Worm (Caenorhabditis elegans): ENCODE data around the gene C16D9.8.

Gene C16D9.8

DNA sequence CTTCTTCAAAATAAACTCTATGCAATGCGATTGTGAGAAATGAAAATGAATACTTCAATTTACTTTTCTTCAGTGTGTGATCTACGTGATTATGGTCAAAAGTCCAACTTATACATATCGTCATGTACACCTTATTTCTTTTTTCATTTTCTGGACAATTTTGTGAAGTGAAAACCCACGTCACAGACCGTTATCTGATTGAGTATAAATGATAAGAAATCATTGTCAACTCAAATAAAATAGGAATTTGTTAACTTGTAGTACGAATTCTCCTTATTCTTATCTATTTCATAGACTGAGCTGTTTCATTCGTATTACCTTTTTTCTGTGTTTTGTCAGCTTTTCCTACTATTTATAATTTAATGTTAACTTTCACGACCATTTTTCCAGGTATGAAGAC lies 8.6 kb upstream of the C16D9.8 start, which contains the start of gene asp-5:
Gene asp-5, plus strand, starts transcription at position 391 of the 400 bp plus-strand sequence.
- TF ChIP-seq flt-1 (GFP tag; IDR thresholded peaks at IDR 0.05) = no peak
- no peak for TF ChIP-seq med-1 (GFP tag; optimal IDR thresholded peaks at IDR 0.05; ENCODE audit: insufficient read depth)
- no peak for TF ChIP-seq ztf-29 (GFP tag; IDR thresholded peaks at IDR 0.05)
- no peak for TF ChIP-seq tab-1 (GFP tag; IDR thresholded peaks at IDR 0.05)
- no peak for TF ChIP-seq ztf-23 (GFP tag; IDR thresholded peaks at IDR 0.05)
- TF ChIP-seq klf-2 (GFP tag; conservative IDR thresholded peaks at IDR 0.05) = no peak
- no peak for TF ChIP-seq T22C8.4 (GFP tag; IDR thresholded peaks at IDR 0.05)
- no peak for TF ChIP-seq ref-1 (GFP tag; conservative IDR thresholded peaks at IDR 0.05)

DNA sequence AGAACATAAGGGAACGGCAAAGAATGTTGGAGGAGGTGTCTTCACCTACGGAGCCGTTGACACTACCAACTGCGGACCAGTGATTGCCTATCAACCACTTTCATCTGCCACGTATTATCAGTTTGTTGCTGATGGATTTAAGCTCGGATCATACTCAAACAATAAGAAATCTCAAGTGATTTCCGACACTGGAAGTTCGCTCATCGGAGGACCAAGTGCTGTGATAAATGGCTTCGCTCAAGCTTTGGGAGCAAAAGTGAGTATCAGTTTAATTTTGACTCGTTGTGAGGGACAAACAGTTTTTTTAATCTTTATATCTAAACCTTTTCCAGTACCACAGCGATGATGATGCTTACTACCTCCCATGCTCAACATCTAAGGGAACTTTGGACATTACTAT lies 8.0 kb upstream of the C16D9.8 start:
- TF ChIP-seq med-1 (GFP tag; optimal IDR thresholded peaks at IDR 0.05; ENCODE audit: insufficient read depth) (no peak), ref-1 (GFP tag; conservative IDR thresholded peaks at IDR 0.05) (no peak), cog-1 (tag; optimal IDR thresholded peaks at IDR 0.05) (no peak), ztf-29 (GFP tag; IDR thresholded peaks at IDR 0.05) (no peak), ztf-23 (GFP tag; IDR thresholded peaks at IDR 0.05) (no peak), klf-2 (GFP tag; conservative IDR thresholded peaks at IDR 0.05) (no peak), flt-1 (GFP tag; IDR thresholded peaks at IDR 0.05) (no peak), tab-1 (GFP tag; IDR thresholded peaks at IDR 0.05) (no peak), T22C8.4 (GFP tag; IDR thresholded peaks at IDR 0.05) (no peak)

DNA sequence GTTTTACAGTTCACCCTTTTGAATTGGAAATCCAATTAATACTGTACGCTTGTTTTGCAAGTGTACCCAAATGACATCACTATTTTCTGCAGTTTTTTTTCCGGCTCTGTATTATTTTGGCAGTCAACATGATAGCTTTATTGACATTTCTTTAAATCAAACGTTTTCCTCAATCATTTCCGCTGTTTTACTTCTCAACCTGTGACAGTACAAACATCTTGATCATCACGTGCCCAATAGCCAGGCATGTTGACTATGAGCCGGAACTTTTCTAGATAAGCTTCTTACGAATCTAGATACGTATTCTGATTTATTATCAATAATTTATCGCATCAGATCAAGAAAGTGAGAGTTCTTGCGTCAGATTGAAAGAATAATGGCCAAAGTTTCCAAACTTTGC lies 6.5 kb upstream of the C16D9.8 start:
- no peak for TF ChIP-seq flt-1 (GFP tag; IDR thresholded peaks at IDR 0.05)
- no peak for TF ChIP-seq ztf-29 (GFP tag; IDR thresholded peaks at IDR 0.05)
- no peak for TF ChIP-seq klf-2 (GFP tag; conservative IDR thresholded peaks at IDR 0.05)
- no peak for TF ChIP-seq ref-1 (GFP tag; conservative IDR thresholded peaks at IDR 0.05)
- no peak for TF ChIP-seq med-1 (GFP tag; optimal IDR thresholded peaks at IDR 0.05; ENCODE audit: insufficient read depth)
- no peak for TF ChIP-seq cog-1 (tag; optimal IDR thresholded peaks at IDR 0.05)
- no peak for TF ChIP-seq ztf-23 (GFP tag; IDR thresholded peaks at IDR 0.05)
- TF ChIP-seq tab-1 (GFP tag; IDR thresholded peaks at IDR 0.05) = no peak
- TF ChIP-seq T22C8.4 (GFP tag; IDR thresholded peaks at IDR 0.05) = no peak

DNA sequence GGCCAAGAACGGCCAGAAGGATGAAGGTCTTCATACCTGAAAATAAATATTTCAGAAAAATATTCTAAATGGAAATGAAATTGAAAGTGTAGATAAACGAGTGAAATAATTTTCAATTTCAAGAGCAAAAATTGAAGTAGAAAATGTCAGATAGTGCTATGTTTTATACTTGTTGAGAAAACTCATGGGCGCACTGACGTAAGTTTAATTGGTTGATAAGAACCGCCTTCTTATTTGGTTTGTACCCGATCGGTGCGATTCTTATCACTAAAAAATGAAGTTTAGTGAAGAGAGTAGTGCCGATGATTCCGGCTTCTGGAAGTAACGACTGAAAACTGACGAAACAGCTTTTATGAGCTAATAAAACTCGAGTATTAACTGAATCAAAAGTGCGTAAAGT lies 5.5 kb upstream of the C16D9.8 start, which contains the start of the genes asp-6 and asp-12:
Gene asp-6, minus strand, starts transcription at position 36 of the 400 bp plus-strand sequence.
Gene asp-12, plus strand, starts transcription at position 309 of the 400 bp plus-strand sequence.
- no peak for TF ChIP-seq med-1 (GFP tag; optimal IDR thresholded peaks at IDR 0.05; ENCODE audit: insufficient read depth)

DNA sequence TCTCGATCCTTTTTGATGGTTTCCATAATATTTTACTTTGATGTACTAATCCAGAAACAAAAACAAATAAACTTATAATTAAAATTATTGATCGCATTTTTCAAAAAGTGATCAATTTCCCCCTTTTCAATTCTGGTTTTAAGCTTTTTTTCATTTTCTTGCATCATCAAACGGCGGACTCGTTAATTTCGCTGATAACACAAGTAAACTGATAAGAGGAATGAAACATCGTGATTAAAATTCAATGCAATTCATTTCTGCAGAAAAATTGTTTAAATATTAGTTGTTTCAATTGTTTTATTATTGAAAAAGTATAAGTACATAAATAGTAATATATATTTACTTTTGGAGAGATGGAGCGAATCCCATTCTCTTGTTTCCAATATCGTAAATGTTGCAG lies 3.9 kb upstream of the C16D9.8 start:
- TF ChIP-seq T22C8.4 (GFP tag; IDR thresholded peaks at IDR 0.05) (no peak), ztf-23 (GFP tag; IDR thresholded peaks at IDR 0.05) (no peak), ref-1 (GFP tag; conservative IDR thresholded peaks at IDR 0.05) (no peak), flt-1 (GFP tag; IDR thresholded peaks at IDR 0.05) (no peak), cog-1 (tag; optimal IDR thresholded peaks at IDR 0.05) (no peak), ztf-29 (GFP tag; IDR thresholded peaks at IDR 0.05) (no peak), tab-1 (GFP tag; IDR thresholded peaks at IDR 0.05) (no peak), med-1 (GFP tag; optimal IDR thresholded peaks at IDR 0.05; ENCODE audit: insufficient read depth) (no peak), klf-2 (GFP tag; conservative IDR thresholded peaks at IDR 0.05) (no peak)

DNA sequence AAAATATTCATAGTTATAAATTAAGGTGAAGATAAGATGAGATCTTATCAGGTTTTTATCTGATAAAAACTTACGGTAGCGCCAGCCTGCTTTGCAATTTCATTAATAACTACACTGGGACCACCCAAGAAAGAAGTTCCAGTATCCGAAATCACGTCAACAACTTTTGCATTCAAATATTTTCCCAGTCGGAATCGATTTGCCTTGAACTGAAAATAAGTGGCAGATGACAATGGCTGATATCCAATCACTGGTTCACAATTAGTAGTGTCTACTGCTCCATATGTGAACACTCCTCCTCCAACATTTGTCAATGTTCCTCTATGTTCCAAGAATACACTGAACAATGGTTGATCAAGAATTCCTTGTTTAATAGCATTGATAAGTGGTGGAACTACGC lies 2.9 kb upstream of the C16D9.8 start, which contains the start of gene F21F8.5:
Gene F21F8.5, minus strand, starts transcription at position 101 of the 400 bp plus-strand sequence.
- no peak for TF ChIP-seq ztf-29 (GFP tag; IDR thresholded peaks at IDR 0.05)

DNA sequence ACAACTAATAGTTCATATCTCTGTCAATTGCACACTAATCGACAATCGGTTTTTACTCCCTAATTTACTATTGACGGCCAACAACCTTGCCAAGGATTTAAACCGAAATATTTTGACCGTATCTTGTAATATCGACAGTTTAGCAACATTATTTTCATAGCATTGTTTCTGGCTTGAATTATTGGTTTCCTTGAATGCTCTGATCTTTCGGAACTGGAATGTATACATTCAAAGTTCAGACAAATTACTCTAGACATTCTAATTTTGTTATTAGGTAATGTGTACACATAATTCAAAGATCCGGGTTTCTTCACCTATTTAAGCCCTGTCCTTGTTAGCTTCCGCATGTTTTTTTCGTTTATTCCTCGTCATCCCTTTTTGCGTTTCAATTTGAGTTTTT lies 575 bp upstream of the C16D9.8 start, which contains the start of gene C16D9.9:
Gene C16D9.9, plus strand, starts transcription at position 301 of the 400 bp plus-strand sequence.
- TF ChIP-seq cog-1 (tag; optimal IDR thresholded peaks at IDR 0.05) (no peak), tab-1 (GFP tag; IDR thresholded peaks at IDR 0.05) (no peak), ztf-23 (GFP tag; IDR thresholded peaks at IDR 0.05) (no peak), T22C8.4 (GFP tag; IDR thresholded peaks at IDR 0.05) (no peak), med-1 (GFP tag; optimal IDR thresholded peaks at IDR 0.05; ENCODE audit: insufficient read depth) (no peak), flt-1 (GFP tag; IDR thresholded peaks at IDR 0.05) (no peak), klf-2 (GFP tag; conservative IDR thresholded peaks at IDR 0.05) (no peak), ref-1 (GFP tag; conservative IDR thresholded peaks at IDR 0.05) (no peak), ztf-29 (GFP tag; IDR thresholded peaks at IDR 0.05) (no peak)

DNA sequence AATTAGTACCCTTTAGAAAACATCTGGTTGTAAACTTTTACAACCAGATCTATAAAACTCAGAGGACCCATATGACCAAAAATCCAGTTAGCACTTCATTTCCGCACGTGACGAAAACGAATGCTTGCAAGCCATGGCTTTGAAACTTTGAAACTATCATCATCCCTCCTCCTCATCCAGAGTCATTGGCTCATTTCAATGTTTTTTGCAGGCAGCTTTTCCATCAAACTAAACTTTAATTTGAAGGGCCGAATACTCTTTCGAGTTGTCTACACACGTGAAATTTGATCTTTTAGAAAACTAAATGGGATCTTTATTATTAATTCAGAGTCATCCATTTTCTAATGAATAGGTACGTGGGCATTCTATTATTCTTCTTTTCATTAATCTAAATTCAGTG lies 1.2 kb downstream of the C16D9.8 start:
- no peak for TF ChIP-seq ztf-29 (GFP tag; IDR thresholded peaks at IDR 0.05)
- no peak for TF ChIP-seq klf-2 (GFP tag; conservative IDR thresholded peaks at IDR 0.05)
- no peak for TF ChIP-seq ztf-23 (GFP tag; IDR thresholded peaks at IDR 0.05)
- TF ChIP-seq ref-1 (GFP tag; conservative IDR thresholded peaks at IDR 0.05) = no peak
- TF ChIP-seq med-1 (GFP tag; optimal IDR thresholded peaks at IDR 0.05; ENCODE audit: insufficient read depth) = no peak
- no peak for TF ChIP-seq cog-1 (tag; optimal IDR thresholded peaks at IDR 0.05)
- no peak for TF ChIP-seq T22C8.4 (GFP tag; IDR thresholded peaks at IDR 0.05)
- TF ChIP-seq flt-1 (GFP tag; IDR thresholded peaks at IDR 0.05) = no peak
- no peak for TF ChIP-seq tab-1 (GFP tag; IDR thresholded peaks at IDR 0.05)

DNA sequence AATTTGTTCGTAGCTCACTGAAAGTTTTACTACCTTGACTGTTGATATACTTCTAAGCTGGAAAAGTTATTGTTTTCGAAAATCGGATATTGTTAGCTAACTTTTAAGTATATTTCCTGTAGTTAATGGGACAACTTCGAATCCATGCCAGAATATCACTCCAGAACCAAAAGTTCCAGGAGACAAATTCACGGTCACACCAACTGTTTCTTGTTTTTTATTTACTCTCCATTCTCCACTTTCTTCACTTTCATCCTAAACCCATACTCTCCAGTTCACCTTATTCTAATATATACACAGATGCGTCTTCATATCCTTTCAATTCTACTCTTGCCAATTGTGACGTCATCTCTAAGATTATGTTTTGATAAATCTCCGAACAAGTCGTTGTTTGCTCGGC lies 4.3 kb downstream of the C16D9.8 start, which contains the start of gene C16D9.1:
Gene C16D9.1, plus strand, starts transcription at position 301 of the 400 bp plus-strand sequence.
- TF ChIP-seq T22C8.4 (GFP tag; IDR thresholded peaks at IDR 0.05) (no peak), med-1 (GFP tag; optimal IDR thresholded peaks at IDR 0.05; ENCODE audit: insufficient read depth) (no peak), ref-1 (GFP tag; conservative IDR thresholded peaks at IDR 0.05) (no peak), klf-2 (GFP tag; conservative IDR thresholded peaks at IDR 0.05) (no peak), ztf-29 (GFP tag; IDR thresholded peaks at IDR 0.05) (no peak), flt-1 (GFP tag; IDR thresholded peaks at IDR 0.05) (no peak), cog-1 (tag; optimal IDR thresholded peaks at IDR 0.05) (no peak), ztf-23 (GFP tag; IDR thresholded peaks at IDR 0.05) (no peak), tab-1 (GFP tag; IDR thresholded peaks at IDR 0.05) (no peak)

DNA sequence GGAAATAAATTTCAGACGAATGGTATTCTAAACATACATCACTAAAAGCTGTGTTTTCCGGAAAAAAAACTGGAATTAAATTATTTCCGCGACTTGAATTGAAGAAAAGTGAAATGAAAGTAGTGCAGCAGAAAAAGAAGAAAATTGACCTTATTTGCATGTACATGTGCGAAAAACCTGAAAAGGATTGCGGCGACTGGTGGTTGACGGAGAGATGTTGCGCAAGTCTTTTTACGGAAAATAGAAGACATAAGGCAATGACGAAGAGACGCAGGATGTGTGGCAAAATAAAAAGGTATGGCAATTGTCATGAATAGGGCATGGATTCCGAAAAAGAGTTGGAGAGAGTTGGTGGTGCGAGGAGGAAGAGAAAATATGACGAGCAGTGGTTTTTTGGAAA lies 8.4 kb downstream of the C16D9.8 start:
- TF ChIP-seq tab-1 (GFP tag; IDR thresholded peaks at IDR 0.05) (no peak), cog-1 (tag; optimal IDR thresholded peaks at IDR 0.05) (no peak), T22C8.4 (GFP tag; IDR thresholded peaks at IDR 0.05) (no peak), ztf-23 (GFP tag; IDR thresholded peaks at IDR 0.05) (no peak), med-1 (GFP tag; optimal IDR thresholded peaks at IDR 0.05; ENCODE audit: insufficient read depth) (no peak), flt-1 (GFP tag; IDR thresholded peaks at IDR 0.05) (no peak), ztf-29 (GFP tag; IDR thresholded peaks at IDR 0.05) (no peak), klf-2 (GFP tag; conservative IDR thresholded peaks at IDR 0.05) (no peak), ref-1 (GFP tag; conservative IDR thresholded peaks at IDR 0.05) (no peak)
